Fruit fly (Drosophila melanogaster): ENCODE data around the gene CG14990.

The CG14990 gene

dm6 chr3L:4102496-4103257 lies 9.7 kb downstream of the CG14990 start, which contains the start of gene CG14995 (continued):
- TF ChIP-seq lola (GFP tag; optimal IDR thresholded peaks at IDR 0.05), result no peak
- TF ChIP-seq Sox102F (GFP tag; optimal IDR thresholded peaks at IDR 0.05), result no peak
- TF ChIP-seq eve (GFP tag; optimal IDR thresholded peaks at IDR 0.05), result no peak
- TF ChIP-seq Nf-YA (GFP tag; IDR thresholded peaks at IDR 0.05), result no peak
- TF ChIP-seq ken (GFP tag; IDR thresholded peaks at IDR 0.05), result no peak
- no peak for TF ChIP-seq klu (GFP tag; IDR thresholded peaks at IDR 0.05)
- no peak for TF ChIP-seq CG9932 (GFP tag; IDR thresholded peaks at IDR 0.05)
- no peak for TF ChIP-seq vfl (GFP tag; optimal IDR thresholded peaks at IDR 0.05)
- TF ChIP-seq CTCF (GFP tag; optimal IDR thresholded peaks at IDR 0.05), result no peak
- no peak for TF ChIP-seq sc (optimal IDR thresholded peaks at IDR 0.05)
- TF ChIP-seq sc (GFP tag; optimal IDR thresholded peaks at IDR 0.05), result no peak
- no peak for TF ChIP-seq gem (tag; optimal IDR thresholded peaks at IDR 0.05)
- TF ChIP-seq CG13287 (GFP tag; IDR thresholded peaks at IDR 0.05; ENCODE audit: partially characterized antibody), result peak; percentile 69
- TF ChIP-seq CG18764 (GFP tag; optimal IDR thresholded peaks at IDR 0.05), result no peak
- TF ChIP-seq B-H1 (GFP tag; IDR thresholded peaks at IDR 0.05), result no peak; the same call in 2 of the 3 replicates
- no peak for TF ChIP-seq CG14014 (GFP tag; IDR thresholded peaks at IDR 0.05)
- no peak for TF ChIP-seq CG10959 (GFP tag; IDR thresholded peaks at IDR 0.05)
- TF ChIP-seq CG1602 (GFP tag; optimal IDR thresholded peaks at IDR 0.05), result no peak
- TF ChIP-seq cas (GFP tag; IDR thresholded peaks at IDR 0.05), result no peak
- TF ChIP-seq CG17829 (tag; optimal IDR thresholded peaks at IDR 0.05), result peak; percentile 13
- TF ChIP-seq Aef1 (GFP tag; IDR thresholded peaks at IDR 0.05), result no peak
- no peak for TF ChIP-seq hkb (optimal IDR thresholded peaks at IDR 0.05)
- TF ChIP-seq hkb (GFP tag; IDR thresholded peaks at IDR 0.05), result peak; percentile 43
- no peak for TF ChIP-seq NC2β (GFP tag; optimal IDR thresholded peaks at IDR 0.05)
- TF ChIP-seq Rx (GFP tag; IDR thresholded peaks at IDR 0.05), result no peak
- TF ChIP-seq ap (GFP tag; IDR thresholded peaks at IDR 0.05), result no peak
- TF ChIP-seq Fer2 (tag; optimal IDR thresholded peaks at IDR 0.05), result no peak
- TF ChIP-seq CG17612 (GFP tag; IDR thresholded peaks at IDR 0.05), result no peak
- TF ChIP-seq fd96Cb (tag; optimal IDR thresholded peaks at IDR 0.05), result no peak
- no peak for TF ChIP-seq CG6175 (GFP tag; IDR thresholded peaks at IDR 0.05)
- no peak for TF ChIP-seq CG4730 (GFP tag; IDR thresholded peaks at IDR 0.05)
- TF ChIP-seq CG7987 (GFP tag; optimal IDR thresholded peaks at IDR 0.05), result peak; percentile 56
- TF ChIP-seq CG15073 (GFP tag; optimal IDR thresholded peaks at IDR 0.05), result no peak
- no peak for TF ChIP-seq CG18476 (GFP tag; optimal IDR thresholded peaks at IDR 0.05)
- peak; percentile 71; the same call in 2 of the 3 replicates for TF ChIP-seq Opbp (GFP tag; IDR thresholded peaks at IDR 0.05; ENCODE audit: partially characterized antibody)
- peak; percentile 29 for TF ChIP-seq CG4328 (GFP tag; optimal IDR thresholded peaks at IDR 0.05)
- TF ChIP-seq CG6654 (GFP tag; optimal IDR thresholded peaks at IDR 0.05), result no peak
- TF ChIP-seq CG2678 (tag; optimal IDR thresholded peaks at IDR 0.05), result peak; percentile 33
- TF ChIP-seq Six4 (GFP tag; optimal IDR thresholded peaks at IDR 0.05), result no peak
- no peak for TF ChIP-seq CG12744 (GFP tag; optimal IDR thresholded peaks at IDR 0.05)
- no peak for TF ChIP-seq CG11085 (GFP tag; IDR thresholded peaks at IDR 0.05)
- TF ChIP-seq Sry-δ (GFP tag; optimal IDR thresholded peaks at IDR 0.05), result peak; percentile 91
- TF ChIP-seq Hsf (GFP tag; optimal IDR thresholded peaks at IDR 0.05), result no peak
- no peak for TF ChIP-seq CG1603 (tag; optimal IDR thresholded peaks at IDR 0.05)
- TF ChIP-seq dan (GFP tag; IDR thresholded peaks at IDR 0.05), result no peak
- TF ChIP-seq Ssrp (tag; optimal IDR thresholded peaks at IDR 0.05), result no peak
- TF ChIP-seq ham (GFP tag; IDR thresholded peaks at IDR 0.05), result no peak
- peak; percentile 62 for TF ChIP-seq Myb (GFP tag; optimal IDR thresholded peaks at IDR 0.05)
- TF ChIP-seq inv (GFP tag; IDR thresholded peaks at IDR 0.05; ENCODE audit: partially characterized antibody), result peak; percentile 31; the same call in 1 of the 2 replicates
- no peak for TF ChIP-seq Stat92E (GFP tag; optimal IDR thresholded peaks at IDR 0.05)
- TF ChIP-seq gcm (GFP tag; optimal IDR thresholded peaks at IDR 0.05), result no peak
- no peak for TF ChIP-seq seq (GFP tag; IDR thresholded peaks at IDR 0.05)

All from whole organism, embryonic.